Fruit fly (Drosophila melanogaster): ENCODE results near the gene CG4022.

CG4022 gene

dm6 chr3L:9457619-9458092 is 47.0 kb upstream of the CG4022 start, which contains the start of gene CG3437 (continued):
- TF ChIP-seq sim (GFP tag; IDR thresholded peaks at IDR 0.05) (peak; percentile 99), CG8765 (GFP tag; IDR thresholded peaks at IDR 0.05) (peak; percentile 99), lbe (GFP tag; optimal IDR thresholded peaks at IDR 0.05) (peak; percentile 97), croc (GFP tag; conservative IDR thresholded peaks at IDR 0.05) (peak; percentile 98), MESR4 (GFP tag; optimal IDR thresholded peaks at IDR 0.05) (peak; percentile 84), z (GFP tag; IDR thresholded peaks at IDR 0.05) (peak; percentile 82), CG8924 (tag; optimal IDR thresholded peaks at IDR 0.05) (peak; percentile 96), Hey (tag; optimal IDR thresholded peaks at IDR 0.05) (peak; percentile 94), BtbVII (GFP tag; optimal IDR thresholded peaks at IDR 0.05) (peak; percentile 98), wdn (GFP tag; IDR thresholded peaks at IDR 0.05) (peak; percentile 98), sna (GFP tag; IDR thresholded peaks at IDR 0.05; ENCODE audit: partially characterized antibody) (no peak; the same call in 1 of the 2 replicates), tup (GFP tag; optimal IDR thresholded peaks at IDR 0.05) (peak; percentile 97), CG17912 (GFP tag; optimal IDR thresholded peaks at IDR 0.05) (peak; percentile 95), CHES-1-like (GFP tag; optimal IDR thresholded peaks at IDR 0.05) (peak; percentile 99), Sox102F (GFP tag; optimal IDR thresholded peaks at IDR 0.05) (peak; percentile 99), nau (GFP tag; optimal IDR thresholded peaks at IDR 0.05) (peak; percentile 98), CG16779 (GFP tag; IDR thresholded peaks at IDR 0.05) (peak; percentile 99), Sry-δ (GFP tag; optimal IDR thresholded peaks at IDR 0.05) (peak; percentile 78), Bteb2 (GFP tag; optimal IDR thresholded peaks at IDR 0.05) (peak; percentile 98), Hr51 (GFP tag; optimal IDR thresholded peaks at IDR 0.05) (peak; percentile 97 to 98), CG3065 (GFP tag; optimal IDR thresholded peaks at IDR 0.05) (peak; percentile 97), CG18599 (GFP tag; optimal IDR thresholded peaks at IDR 0.05) (peak; percentile 99), Lpt (GFP tag; optimal IDR thresholded peaks at IDR 0.05) (no peak), pfk (GFP tag; optimal IDR thresholded peaks at IDR 0.05) (peak; percentile 79), Mad (GFP tag; optimal IDR thresholded peaks at IDR 0.05) (peak; percentile 98), CG9876 (GFP tag; optimal IDR thresholded peaks at IDR 0.05) (peak; percentile 97), ftz-f1 (GFP tag; optimal IDR thresholded peaks at IDR 0.05) (peak; percentile 88), CG34224 (GFP tag; IDR thresholded peaks at IDR 0.05; ENCODE audit: partially characterized antibody) (peak; percentile 39; the same call in 1 of the 3 replicates), CG1792 (GFP tag; optimal IDR thresholded peaks at IDR 0.05) (peak; percentile 97), gsb (GFP tag; IDR thresholded peaks at IDR 0.05) (peak; percentile 99), p53 (GFP tag; optimal IDR thresholded peaks at IDR 0.05) (peak; percentile 95), B-H2 (GFP tag; optimal IDR thresholded peaks at IDR 0.05) (peak; percentile 99)

DNA sequence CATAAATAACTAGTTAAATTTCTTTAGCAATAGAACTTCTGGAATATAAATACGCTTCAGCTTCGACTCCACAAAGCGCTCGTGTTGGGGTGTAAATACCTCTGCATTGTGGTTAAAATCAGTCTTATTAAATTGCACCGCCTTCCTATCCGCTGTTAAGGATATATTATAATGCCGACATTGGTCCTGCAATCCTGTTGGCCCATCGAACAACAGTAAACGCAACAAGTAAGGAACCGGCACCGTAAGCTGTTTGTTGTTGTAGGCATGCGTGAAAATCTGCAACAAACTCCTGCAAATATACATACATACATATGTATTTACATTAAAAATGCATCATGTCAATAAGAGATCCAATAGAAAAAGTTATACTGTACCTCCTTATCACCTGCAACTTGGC is 45.8 kb upstream of the CG4022 start:
- TF ChIP-seq CG10274 (GFP tag; optimal IDR thresholded peaks at IDR 0.05): no peak
- no peak for TF ChIP-seq CG7987 (GFP tag; optimal IDR thresholded peaks at IDR 0.05)
- no peak for TF ChIP-seq dati (GFP tag; IDR thresholded peaks at IDR 0.05)
- no peak for TF ChIP-seq Atf-2 (GFP tag; optimal IDR thresholded peaks at IDR 0.05)
- TF ChIP-seq zfh2 (GFP tag; optimal IDR thresholded peaks at IDR 0.05): no peak
- TF ChIP-seq E2f2 (GFP tag; IDR thresholded peaks at IDR 0.05): no peak
- no peak for TF ChIP-seq CG10979 (tag; optimal IDR thresholded peaks at IDR 0.05)
- no peak for TF ChIP-seq Fer3 (tag; optimal IDR thresholded peaks at IDR 0.05)
- peak; percentile 8 for TF ChIP-seq Meics (GFP tag; optimal IDR thresholded peaks at IDR 0.05)
- no peak for TF ChIP-seq CG6854 (GFP tag; optimal IDR thresholded peaks at IDR 0.05)
- no peak for TF ChIP-seq zen (tag; optimal IDR thresholded peaks at IDR 0.05)
- no peak for TF ChIP-seq CTCF (GFP tag; optimal IDR thresholded peaks at IDR 0.05)
- no peak for TF ChIP-seq sna (GFP tag; IDR thresholded peaks at IDR 0.05; ENCODE audit: partially characterized antibody)
- TF ChIP-seq CG4360 (GFP tag; IDR thresholded peaks at IDR 0.05): peak; percentile 42; the same call in 1 of the 2 replicates
- no peak for TF ChIP-seq Myb (GFP tag; optimal IDR thresholded peaks at IDR 0.05)
- peak; percentile 6 for TF ChIP-seq ewg (GFP tag; optimal IDR thresholded peaks at IDR 0.05)
- TF ChIP-seq CG9876 (GFP tag; optimal IDR thresholded peaks at IDR 0.05): no peak
- no peak for TF ChIP-seq CG42726 (GFP tag; IDR thresholded peaks at IDR 0.05; ENCODE audit: partially characterized antibody)
- TF ChIP-seq Neu2 (GFP tag; optimal IDR thresholded peaks at IDR 0.05; ENCODE audit: borderline replicate concordance): no peak
- peak; percentile 15 for TF ChIP-seq Elba2 (GFP tag; optimal IDR thresholded peaks at IDR 0.05)
- no peak for TF ChIP-seq CG2202 (tag; optimal IDR thresholded peaks at IDR 0.05)
- TF ChIP-seq CG12299 (tag; optimal IDR thresholded peaks at IDR 0.05): no peak

Data from whole organism, embryonic.